Worm (Caenorhabditis elegans): ENCODE data around the gene nspg-6.

ce11 chrIII:7322018-7322417 is 7.2 kb upstream of the nspg-6 start:
- TF ChIP-seq W03F9.2 (tag; optimal IDR thresholded peaks at IDR 0.05) (no peak), dao-5 (tag; optimal IDR thresholded peaks at IDR 0.05) (no peak), him-1 (tag; optimal IDR thresholded peaks at IDR 0.05) (no peak)

All from whole organism, L4/young adult.